Fruit fly (Drosophila melanogaster) whole organism, embryonic: ENCODE data around the gene Glut1.
"Not testable (repeated sequence)": the region's sequence is repeated elsewhere in the genome, so short reads cannot be mapped to it uniquely, and the experiment has no call there.

Source experiments
- Atf-2 ChIP-seq: fragments of 200-800 bp; sonication (Bioruptor generic); optimal IDR thresholded peaks from 2 replicates; lab custom pipeline; 2016; ENCODE audit warnings: missing biosample characterization, missing genetic modification characterization
- Atf6 ChIP-seq: fragments of 200-800 bp; sonication (Bioruptor generic); IDR thresholded peaks from 2 replicates; pipeline ENCODE4 v1.3.6; 2022; ENCODE audit warnings: missing biosample characterization, missing genetic modification characterization
- B-H2 ChIP-seq: fragments of 200-800 bp; sonication (Bioruptor generic); optimal IDR thresholded peaks from 2 replicates; lab custom pipeline; 2018; ENCODE audit warnings: missing biosample characterization, mild to moderate bottlenecking, missing genetic modification characterization
- Bgb ChIP-seq: fragments of 200-800 bp; sonication (Bioruptor generic); IDR thresholded peaks from 2 replicates; pipeline ENCODE4 v1.3.6; 2022; ENCODE audit warnings: missing biosample characterization, missing genetic modification characterization; ENCODE audit not compliant: partially characterized antibody
- CG10274 ChIP-seq: fragments of 200-800 bp; sonication (Bioruptor generic); optimal IDR thresholded peaks from 3 replicates; lab custom pipeline; 2017; ENCODE audit warnings: missing biosample characterization, mild to moderate bottlenecking, missing genetic modification characterization
- CG10543 ChIP-seq: fragments of 200-800 bp; sonication (Bioruptor generic); optimal IDR thresholded peaks from 3 replicates; lab custom pipeline; 2017; ENCODE audit warnings: missing biosample characterization, mild to moderate bottlenecking, missing genetic modification characterization, moderate library complexity
- CG15514 ChIP-seq: fragments of 200-800 bp; sonication (Bioruptor generic); optimal IDR thresholded peaks from 3 replicates; lab custom pipeline; 2017; ENCODE audit warnings: missing biosample characterization, missing genetic modification characterization, mild to moderate bottlenecking, moderate library complexity, missing genetic modification reagents
- CG1647 ChIP-seq: fragments of 200-800 bp; sonication (Bioruptor generic); optimal IDR thresholded peaks from 3 replicates; lab custom pipeline; 2016; ENCODE audit warnings: missing biosample characterization, missing genetic modification characterization
- CG17568 ChIP-seq: fragments of 200-800 bp; sonication (Bioruptor generic); optimal IDR thresholded peaks from 2 replicates; lab custom pipeline; 2018; ENCODE audit warnings: missing biosample characterization, mild to moderate bottlenecking, missing genetic modification characterization, moderate library complexity
- CG17912 ChIP-seq: fragments of 200-800 bp; sonication (Bioruptor generic); optimal IDR thresholded peaks from 2 replicates; lab custom pipeline; 2018; ENCODE audit warnings: missing biosample characterization, mild to moderate bottlenecking, missing genetic modification characterization
- CG18476 ChIP-seq: fragments of 200-800 bp; sonication (Bioruptor generic); optimal IDR thresholded peaks from 2 replicates; lab custom pipeline; 2016; ENCODE audit warnings: missing biosample characterization, mild to moderate bottlenecking, missing genetic modification characterization
- CG18764 ChIP-seq: fragments of 200-800 bp; sonication (Bioruptor generic); optimal IDR thresholded peaks from 3 replicates; lab custom pipeline; 2016; ENCODE audit warnings: missing biosample characterization, missing genetic modification characterization
- CG2116 ChIP-seq: fragments of 200-800 bp; sonication (Bioruptor generic); optimal IDR thresholded peaks from 3 replicates; lab custom pipeline; 2018; ENCODE audit warnings: missing biosample characterization, mild to moderate bottlenecking, missing genetic modification characterization
- CG32772 ChIP-seq: fragments of 200-800 bp; sonication (Bioruptor generic); IDR thresholded peaks from 2 replicates; pipeline ENCODE4 v1.3.6; 2022; ENCODE audit warnings: missing biosample characterization, missing genetic modification characterization
- CG6791 ChIP-seq: fragments of 200-800 bp; sonication (Bioruptor generic); IDR thresholded peaks from 3 replicates; pipeline ENCODE4 v1.3.6; 2022; ENCODE audit warnings: missing biosample characterization, missing genetic modification characterization; ENCODE audit not compliant: partially characterized antibody
- Doc2 ChIP-seq: fragments of 200-800 bp; sonication (Bioruptor generic); IDR thresholded peaks from 2 replicates; pipeline ENCODE4 v1.3.6; 2022; ENCODE audit warnings: missing biosample characterization, missing genetic modification characterization
- Dp ChIP-seq: fragments of 200-800 bp; sonication (Bioruptor generic); optimal IDR thresholded peaks from 2 replicates; lab custom pipeline; 2018; ENCODE audit warnings: missing biosample characterization, mild to moderate bottlenecking, missing genetic modification characterization, moderate library complexity
- Dref ChIP-seq: fragments of 200-800 bp; sonication (Bioruptor generic); IDR thresholded peaks from 2 replicates; pipeline ENCODE4 v1.3.6; 2022; ENCODE audit warnings: missing biosample characterization, missing genetic modification characterization
- E2f1 ChIP-seq: fragments of 200-800 bp; sonication (Bioruptor generic); IDR thresholded peaks from 2 replicates; pipeline ENCODE4 v1.3.6; 2022; ENCODE audit warnings: missing biosample characterization, missing genetic modification characterization
- Ets65A ChIP-seq: fragments of 200-800 bp; sonication (Bioruptor generic); peaks from one replicate; lab custom pipeline; 2016; ENCODE audit warnings: missing biosample characterization, missing genetic modification characterization
- Hmr ChIP-seq: fragments of 200-800 bp; sonication (Bioruptor generic); optimal IDR thresholded peaks from 3 replicates; lab custom pipeline; 2017; ENCODE audit warnings: mild to moderate bottlenecking, missing biosample characterization, missing genetic modification reagents, missing genetic modification characterization
- Med ChIP-seq: fragments of 200-800 bp; sonication (Bioruptor generic); peaks from one replicate; lab custom pipeline; 2016; ENCODE audit warnings: missing biosample characterization, missing genetic modification characterization, mild to moderate bottlenecking, inconsistent platforms, moderate library complexity
- Opbp ChIP-seq: fragments of 200-800 bp; sonication (Bioruptor generic); IDR thresholded peaks from 3 replicates; pipeline ENCODE4 v1.3.6; 2022; ENCODE audit warnings: missing biosample characterization, missing genetic modification characterization; ENCODE audit not compliant: partially characterized antibody
- Sox100B ChIP-seq: fragments of 200-800 bp; sonication (Bioruptor generic); optimal IDR thresholded peaks from 3 replicates; lab custom pipeline; 2018; ENCODE audit warnings: missing biosample characterization, mild to moderate bottlenecking, missing genetic modification characterization
- Tbp ChIP-seq: fragments of >200 bp; optimal IDR thresholded peaks from 2 replicates; lab custom pipeline; 2018; ENCODE audit warnings: missing biosample characterization, missing genetic modification characterization
- br ChIP-seq: fragments of >200 bp; optimal IDR thresholded peaks from 2 replicates; lab custom pipeline; 2017
- cad ChIP-seq: fragments of >200 bp; optimal IDR thresholded peaks from 2 replicates; lab custom pipeline; 2017; ENCODE audit warnings: missing biosample characterization, missing genetic modification characterization
- exex ChIP-seq: fragments of 200-800 bp; sonication (Bioruptor generic); optimal IDR thresholded peaks from 4 replicates; lab custom pipeline; 2018; ENCODE audit warnings: missing biosample characterization, mild to moderate bottlenecking, missing genetic modification characterization, moderate library complexity
- eyg ChIP-seq: fragments of 200-800 bp; sonication (Bioruptor generic); optimal IDR thresholded peaks from 3 replicates; lab custom pipeline; 2016; ENCODE audit warnings: missing biosample characterization, missing genetic modification characterization
- fd3F ChIP-seq: fragments of 200-800 bp; sonication (Bioruptor generic); optimal IDR thresholded peaks from 2 replicates; lab custom pipeline; 2018; ENCODE audit warnings: missing biosample characterization, mild to moderate bottlenecking, missing genetic modification characterization, moderate library complexity
- grn ChIP-seq: fragments of 200-800 bp; sonication (Bioruptor generic); optimal IDR thresholded peaks from 3 replicates; lab custom pipeline; 2017; ENCODE audit warnings: missing biosample characterization, missing genetic modification characterization
- jigr1 ChIP-seq: fragments of 200-800 bp; sonication (Bioruptor generic); IDR thresholded peaks from 3 replicates; pipeline ENCODE4 v1.3.6; 2022; ENCODE audit warnings: missing biosample characterization, missing genetic modification characterization
- jing ChIP-seq: fragments of 200-800 bp; sonication (Bioruptor generic); optimal IDR thresholded peaks from 2 replicates; lab custom pipeline; 2018; ENCODE audit warnings: missing biosample characterization, mild to moderate bottlenecking, missing genetic modification characterization
- kni ChIP-seq: fragments of 200-800 bp; sonication (Bioruptor generic); optimal IDR thresholded peaks from 3 replicates; lab custom pipeline; 2017; ENCODE audit warnings: mild to moderate bottlenecking, missing biosample characterization, missing genetic modification reagents, missing genetic modification characterization
- knrl ChIP-seq: fragments of 200-800 bp; sonication (Bioruptor generic); IDR thresholded peaks from 3 replicates; pipeline ENCODE4 v1.3.6; 2022; ENCODE audit warnings: missing biosample characterization, missing genetic modification characterization; ENCODE audit not compliant: partially characterized antibody
- lola ChIP-seq, 3 experiments: fragments of >200 bp in 2 of 3; fragments of 200-800 bp in 1 of 3; sonication (Bioruptor generic) in 1 of 3; optimal IDR thresholded peaks; 2 replicates each; lab custom pipeline; 2017 to 2019; ENCODE audit warnings: missing biosample characterization in 3 of 3, missing genetic modification characterization in 3 of 3, mild to moderate bottlenecking in 1 of 3, moderate library complexity in 1 of 3
- luna ChIP-seq: fragments of 200-800 bp; sonication (Bioruptor generic); optimal IDR thresholded peaks from 2 replicates; lab custom pipeline; 2016; ENCODE audit warnings: missing biosample characterization, missing genetic modification characterization
- pzg ChIP-seq: fragments of 200-800 bp; sonication (Bioruptor generic); optimal IDR thresholded peaks from 3 replicates; lab custom pipeline; 2018; ENCODE audit warnings: missing biosample characterization, mild to moderate bottlenecking, missing genetic modification characterization, moderate library complexity
- scrt ChIP-seq: fragments of 200-800 bp; sonication (Bioruptor generic); optimal IDR thresholded peaks from 2 replicates; lab custom pipeline; 2018; ENCODE audit warnings: missing biosample characterization, mild to moderate bottlenecking, missing genetic modification characterization, moderate library complexity
- slbo ChIP-seq: fragments of 200-800 bp; sonication (Bioruptor generic); IDR thresholded peaks from 2 replicates; pipeline ENCODE4 v1.3.6; 2022; ENCODE audit warnings: missing biosample characterization, missing genetic modification characterization
- unc-4 ChIP-seq: fragments of 200-800 bp; sonication (Bioruptor generic); IDR thresholded peaks from 2 replicates; pipeline ENCODE4 v1.3.6; 2022; ENCODE audit warnings: missing biosample characterization, missing genetic modification characterization; ENCODE audit not compliant: partially characterized antibody
- wek ChIP-seq: fragments of 200-800 bp; sonication (Bioruptor generic); optimal IDR thresholded peaks from 3 replicates; lab custom pipeline; 2018; ENCODE audit warnings: missing biosample characterization, mild to moderate bottlenecking, missing genetic modification characterization, moderate library complexity
- yki ChIP-seq: fragments of >200 bp; optimal IDR thresholded peaks from 3 replicates; lab custom pipeline; 2018

Gene Glut1

dm6 chr3L:913682-914081, at the start of gene Glut1:
Gene Glut1 (plus strand): TSS chr3L:914074.
- no peak for TF ChIP-seq CG10543 (GFP tag; lab: Kevin White, UChicago)
- TF ChIP-seq knrl (GFP tag; lab: Robert Waterston, UW) = no peak
- TF ChIP-seq eyg (GFP tag; lab: Kevin White, UChicago) = no peak
- TF ChIP-seq kni (GFP tag; lab: Kevin White, UChicago) = no peak
- peak; percentile 3; the same call in 1 of the 2 replicates for TF ChIP-seq slbo
- TF ChIP-seq unc-4 (GFP tag; lab: Robert Waterston, UW) = no peak
- TF ChIP-seq cad (GFP tag; lab: Kevin White, UChicago) = no peak
- no peak for TF ChIP-seq lola (GFP tag; optimal IDR thresholded peaks at IDR 0.05; lab: Kevin White, UChicago)
- TF ChIP-seq CG6791 (GFP tag; lab: Robert Waterston, UW) = 0 out of 3 replicates have a peak, but pooled peaks have one; percentile 21
- no peak for TF ChIP-seq exex (tag; lab: Kevin White, UChicago)
- peak; percentile 16 for TF ChIP-seq CG15514 (GFP tag; lab: Kevin White, UChicago)
- TF ChIP-seq CG17912 (GFP tag; lab: Kevin White, UChicago) = no peak
- no peak for TF ChIP-seq luna
- TF ChIP-seq CG32772 (GFP tag; lab: Robert Waterston, UW) = no peak
- TF ChIP-seq fd3F (GFP tag; lab: Kevin White, UChicago) = no peak
- TF ChIP-seq grn (GFP tag; lab: Kevin White, UChicago) = no peak
- no peak for TF ChIP-seq wek (GFP tag; lab: Kevin White, UChicago)
- peak; percentile 24 for TF ChIP-seq Ets65A
- no peak for TF ChIP-seq br (lab: Kevin White, UChicago)
- no peak for TF ChIP-seq Tbp (GFP tag; lab: Kevin White, UChicago)
- TF ChIP-seq Hmr (GFP tag; lab: Kevin White, UChicago) = peak; percentile 20
- peak; percentile 25; the same call in 1 of the 2 replicates for TF ChIP-seq Bgb (GFP tag; lab: Robert Waterston, UW)
- TF ChIP-seq B-H2 = no peak
- TF ChIP-seq jigr1 (GFP tag; lab: Robert Waterston, UW) = no peak
- no peak for TF ChIP-seq yki (lab: Kevin White, UChicago)
- TF ChIP-seq Doc2 (GFP tag; lab: Robert Waterston, UW) = no peak
- TF ChIP-seq E2f1 (GFP tag; lab: Robert Waterston, UW) = no peak
- peak; percentile 6 for TF ChIP-seq Dp (GFP tag; lab: Kevin White, UChicago)
- TF ChIP-seq Sox100B = no peak
- TF ChIP-seq Dref (GFP tag; lab: Robert Waterston, UW) = peak; percentile 46
- no peak for TF ChIP-seq Med (GFP tag; lab: Kevin White, UChicago)
- TF ChIP-seq pzg (GFP tag; lab: Kevin White, UChicago) = peak; percentile 36
- TF ChIP-seq CG18476 (GFP tag; lab: Kevin White, UChicago) = no peak
- no peak for TF ChIP-seq CG1647 (GFP tag; lab: Kevin White, UChicago)
- no peak for TF ChIP-seq CG18764 (GFP tag; lab: Kevin White, UChicago)
- TF ChIP-seq scrt (GFP tag; lab: Kevin White, UChicago) = no peak
- no peak for TF ChIP-seq Atf6 (GFP tag; lab: Robert Waterston, UW)
- TF ChIP-seq CG2116 (GFP tag; lab: Kevin White, UChicago) = peak; percentile 97
- no peak for TF ChIP-seq Atf-2
- TF ChIP-seq Opbp (GFP tag; lab: Robert Waterston, UW) = no peak

- TF ChIP-seq jing, CG10274, CG17568 (GFP tag; lab: Kevin White, UChicago): not testable (repeated sequence)
Observed at dm6 chr3L:865096-865495, 48.8 kb upstream of the Glut1 start, which contains the start of gene CG12502. Gene CG12502 (plus strand): TSS chr3L:865396.
